Fruit fly (Drosophila melanogaster): ENCODE data around the gene APC7.

Gene APC7

DNA sequence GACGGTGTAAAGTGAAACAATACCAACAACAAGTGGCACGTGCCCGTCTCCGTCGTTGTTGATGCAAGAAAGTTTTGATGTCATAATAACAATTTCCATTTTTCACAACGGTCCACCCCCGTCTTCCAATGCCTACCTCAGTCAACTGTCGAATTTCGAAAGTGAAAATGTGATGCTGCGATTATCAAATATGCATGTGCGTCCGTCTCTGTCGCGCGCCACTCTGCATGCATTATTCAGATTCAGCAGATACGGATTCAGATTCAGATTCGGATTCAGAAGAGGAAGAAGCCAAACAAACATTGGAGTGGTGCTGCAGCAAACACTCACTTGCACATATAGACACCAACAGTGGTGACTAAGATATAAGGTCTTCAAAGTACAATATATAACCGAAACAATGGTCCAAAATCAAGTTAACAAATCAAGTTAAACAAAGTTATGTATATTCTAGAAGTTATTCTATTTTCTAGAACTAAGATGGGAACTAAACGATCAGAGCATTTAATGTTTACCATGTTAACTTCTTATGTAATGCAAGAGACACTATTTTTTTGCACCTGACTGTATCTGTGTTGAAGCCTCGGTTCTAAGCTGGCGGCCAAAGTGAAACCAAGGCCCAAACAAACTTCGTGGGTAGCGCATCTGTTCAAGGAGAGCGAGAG lies 45.8 kb downstream of the APC7 start (continued):
- TF ChIP-seq HLHmδ (GFP tag; optimal IDR thresholded peaks at IDR 0.05) (no peak), nmo (GFP tag; optimal IDR thresholded peaks at IDR 0.05) (peak; percentile 24), bbx (GFP tag; IDR thresholded peaks at IDR 0.05; ENCODE audit: partially characterized antibody) (no peak), CG17361 (GFP tag; IDR thresholded peaks at IDR 0.05) (peak; percentile 37; the same call in 1 of the 3 replicates), CG15073 (GFP tag; optimal IDR thresholded peaks at IDR 0.05) (peak; percentile 7), Rfx (GFP tag; IDR thresholded peaks at IDR 0.05) (no peak), shn (GFP tag; optimal IDR thresholded peaks at IDR 0.05) (no peak), CG1603 (tag; optimal IDR thresholded peaks at IDR 0.05) (peak; percentile 54), C15 (GFP tag; IDR thresholded peaks at IDR 0.05) (no peak), ash1 (GFP tag; optimal IDR thresholded peaks at IDR 0.05) (no peak), CG9727 (GFP tag; optimal IDR thresholded peaks at IDR 0.05) (peak; percentile 4), Drgx (GFP tag; IDR thresholded peaks at IDR 0.05) (peak; percentile 60), Hr51 (GFP tag; optimal IDR thresholded peaks at IDR 0.05) (peak in 1 of 2 experiments; percentile 31), CG7839 (tag; optimal IDR thresholded peaks at IDR 0.05) (peak; percentile 35), Ets65A (GFP tag) (no peak), dmrt11E (tag; optimal IDR thresholded peaks at IDR 0.05) (peak; percentile 40), run (tag; optimal IDR thresholded peaks at IDR 0.05) (no peak), HmgZ (tag; optimal IDR thresholded peaks at IDR 0.05) (no peak), unpg (GFP tag; optimal IDR thresholded peaks at IDR 0.05) (peak; percentile 53), Blimp-1 (GFP tag; optimal IDR thresholded peaks at IDR 0.05) (peak; percentile 82), bsh (GFP tag; optimal IDR thresholded peaks at IDR 0.05) (peak in 1 of 2 experiments; percentile 63), CG7372 (GFP tag; IDR thresholded peaks at IDR 0.05) (no peak), CG8359 (GFP tag; optimal IDR thresholded peaks at IDR 0.05; ENCODE audit: borderline replicate concordance) (peak; percentile 4), tgo (GFP tag; IDR thresholded peaks at IDR 0.05) (0 out of 3 replicates have a peak, but pooled peaks have one; percentile 32), sc (optimal IDR thresholded peaks at IDR 0.05) (no peak), sc (GFP tag; optimal IDR thresholded peaks at IDR 0.05) (peak; percentile 21), grau (tag; optimal IDR thresholded peaks at IDR 0.05) (peak; percentile 36), HLH3B (GFP tag; IDR thresholded peaks at IDR 0.05) (peak; percentile 41; the same call in 1 of the 2 replicates), CG17359 (tag; optimal IDR thresholded peaks at IDR 0.05) (peak; percentile 6), Ptx1 (GFP tag; IDR thresholded peaks at IDR 0.05) (0 out of 2 replicates have a peak, but pooled peaks have one; percentile 7), ewg (GFP tag; optimal IDR thresholded peaks at IDR 0.05) (peak; percentile 16), B-H1 (GFP tag; IDR thresholded peaks at IDR 0.05) (peak; percentile 20; the same call in 1 of the 3 replicates), sob (GFP tag; IDR thresholded peaks at IDR 0.05) (peak; percentile 18; the same call in 1 of the 2 replicates), CG11504 (tag; optimal IDR thresholded peaks at IDR 0.05) (peak; percentile 52), grn (GFP tag; optimal IDR thresholded peaks at IDR 0.05) (peak; percentile 40), gsb-n (tag; optimal IDR thresholded peaks at IDR 0.05) (peak; percentile 26), CG16779 (GFP tag; IDR thresholded peaks at IDR 0.05) (no peak), CG12391 (tag; optimal IDR thresholded peaks at IDR 0.05) (peak; percentile 30), HmgD (GFP tag; optimal IDR thresholded peaks at IDR 0.05) (no peak), Sox100B (GFP tag; optimal IDR thresholded peaks at IDR 0.05) (peak; percentile 20), CG1233 (GFP tag; optimal IDR thresholded peaks at IDR 0.05) (peak; percentile 35), cg (GFP tag; optimal IDR thresholded peaks at IDR 0.05) (no peak), CG30431 (GFP tag; optimal IDR thresholded peaks at IDR 0.05) (no peak), dysf (GFP tag; IDR thresholded peaks at IDR 0.05) (0 out of 3 replicates have a peak, but pooled peaks have one; percentile 10), CG1832 (GFP tag; optimal IDR thresholded peaks at IDR 0.05) (peak; percentile 66), CoRest (tag; optimal IDR thresholded peaks at IDR 0.05) (peak; percentile 15), CG4707 (GFP tag; optimal IDR thresholded peaks at IDR 0.05) (peak; percentile 21), CG15601 (tag; optimal IDR thresholded peaks at IDR 0.05) (no peak)

Data from whole organism, embryonic.